In genomic region chrIV:5941236-5941976, ce11 we compare ENCODE assay signal across 8 worm cellular contexts.
TF ChIP-seq lines count a peak whose summit lies in the region.

Gene pfkb-1.2 (plus strand): TSS chrIV:5941926.

TF ChIP-seq in whole organism, L1 larva, 84 proteins besides CTCF, POLR2A, EP300 and RAD21:
- peak; percentile 17 for TF ChIP-seq rnt-1 (tag; optimal IDR thresholded peaks at IDR 0.05; lab: Kevin White, UChicago)
- TF ChIP-seq snu-23 (GFP tag; optimal IDR thresholded peaks at IDR 0.05; lab: Kevin White, UChicago), result peak; percentile 2
- no peak for TF ChIP-seq ceh-90 (tag; optimal IDR thresholded peaks at IDR 0.05; lab: Kevin White, UChicago)
- no peak for TF ChIP-seq efl-1 (optimal IDR thresholded peaks at IDR 0.05; lab: Kevin White, UChicago)
- TF ChIP-seq efl-1 (GFP tag; optimal IDR thresholded peaks at IDR 0.05 in 1 of 2; lab: Kevin White, UChicago), result peak in 1 of 2 experiments; percentile 19
- TF ChIP-seq lin-14 (GFP tag; optimal IDR thresholded peaks at IDR 0.05; lab: Kevin White, UChicago), result peak; percentile 46
- TF ChIP-seq lin-35 (GFP tag; optimal IDR thresholded peaks at IDR 0.05; lab: Kevin White, UChicago), result no peak
- TF ChIP-seq ceh-8 (GFP tag; optimal IDR thresholded peaks at IDR 0.05; lab: Kevin White, UChicago), result no peak
- peak; percentile 52 for TF ChIP-seq blmp-1 (tag; optimal IDR thresholded peaks at IDR 0.05; lab: Kevin White, UChicago)
- peak; percentile 38 for TF ChIP-seq nhr-85 (tag; lab: Kevin White, UChicago)
TF ChIP-seq in whole organism, L1 larva: peak in this region for 6.

TF ChIP-seq in whole organism, L2 larva, 48 proteins besides CTCF, POLR2A, EP300 and RAD21:
- TF ChIP-seq nhr-11 (tag; optimal IDR thresholded peaks at IDR 0.05; lab: Kevin White, UChicago) (no peak), nhr-23 (tag; optimal IDR thresholded peaks at IDR 0.05; lab: Kevin White, UChicago) (no peak), ceh-82 (tag; optimal IDR thresholded peaks at IDR 0.05; lab: Kevin White, UChicago) (no peak), lsy-2 (tag; optimal IDR thresholded peaks at IDR 0.05; lab: Kevin White, UChicago) (peak in 1 of 2 experiments; percentile 14), C34F6.9 (tag; optimal IDR thresholded peaks at IDR 0.05; lab: Kevin White, UChicago) (peak; percentile 30)

TF ChIP-seq in whole organism, L3 larva, 47 proteins besides CTCF, POLR2A, EP300 and RAD21 (continues in another document):
- TF ChIP-seq daf-12 (tag; optimal IDR thresholded peaks at IDR 0.05; lab: Kevin White, UChicago), result no peak
- peak; percentile 60 for TF ChIP-seq lin-39 (tag; optimal IDR thresholded peaks at IDR 0.05; lab: Kevin White, UChicago)
- no peak for TF ChIP-seq nhr-77 (tag; optimal IDR thresholded peaks at IDR 0.05; lab: Kevin White, UChicago)
- TF ChIP-seq eor-1 (tag; optimal IDR thresholded peaks at IDR 0.05; lab: Kevin White, UChicago), result no peak
- TF ChIP-seq snpc-4 (tag; optimal IDR thresholded peaks at IDR 0.05; lab: Kevin White, UChicago), result no peak
- TF ChIP-seq ceh-82 (tag; optimal IDR thresholded peaks at IDR 0.05; lab: Kevin White, UChicago), result no peak
- no peak for TF ChIP-seq nhr-12 (tag; optimal IDR thresholded peaks at IDR 0.05; lab: Kevin White, UChicago)
- no peak for TF ChIP-seq ceh-9 (tag; optimal IDR thresholded peaks at IDR 0.05; lab: Kevin White, UChicago)
- no peak for TF ChIP-seq nhr-43 (tag; optimal IDR thresholded peaks at IDR 0.05; lab: Kevin White, UChicago; ENCODE audit: poor library complexity, severe bottlenecking)
- TF ChIP-seq elt-1 (tag; optimal IDR thresholded peaks at IDR 0.05; lab: Kevin White, UChicago), result no peak
- TF ChIP-seq nhr-67 (tag; optimal IDR thresholded peaks at IDR 0.05; lab: Kevin White, UChicago), result no peak
- peak; percentile 32 for TF ChIP-seq egl-5 (tag; optimal IDR thresholded peaks at IDR 0.05; lab: Kevin White, UChicago)
- TF ChIP-seq nhr-237 (tag; optimal IDR thresholded peaks at IDR 0.05; lab: Kevin White, UChicago), result no peak

TF ChIP-seq in whole organism, L4 larva, 104 proteins besides CTCF, POLR2A, EP300 and RAD21:
- TF ChIP-seq daf-16 (GFP tag; optimal IDR thresholded peaks at IDR 0.05; lab: Kevin White, UChicago) (peak in 1 of 2 experiments; percentile 63), daf-16 (tag; optimal IDR thresholded peaks at IDR 0.05; lab: Kevin White, UChicago) (peak; percentile 73), set-16 (GFP tag; IDR thresholded peaks at IDR 0.05; lab: Robert Waterston, UW) (no peak), nhr-28 (tag; optimal IDR thresholded peaks at IDR 0.05; lab: Kevin White, UChicago) (peak; percentile 30), hlh-11 (tag; optimal IDR thresholded peaks at IDR 0.05; lab: Kevin White, UChicago) (peak; percentile 24), pha-4 (GFP tag; IDR thresholded peaks at IDR 0.05; lab: Robert Waterston, UW) (no peak), pha-4 (tag; optimal IDR thresholded peaks at IDR 0.05; lab: Kevin White, UChicago) (no peak), mep-1 (tag; optimal IDR thresholded peaks at IDR 0.05; lab: Kevin White, UChicago) (peak; percentile 17), rbr-2 (tag; optimal IDR thresholded peaks at IDR 0.05; lab: Kevin White, UChicago) (peak; percentile 55), dve-1 (tag; optimal IDR thresholded peaks at IDR 0.05; lab: Kevin White, UChicago; ENCODE audit: insufficient read depth) (peak; percentile 17), php-3 (GFP tag; IDR thresholded peaks at IDR 0.05; lab: Robert Waterston, UW) (no peak), ceh-28 (tag; optimal IDR thresholded peaks at IDR 0.05; lab: Kevin White, UChicago) (no peak)

TF ChIP-seq in whole organism, early embryonic, 17 proteins besides CTCF, POLR2A, EP300 and RAD21:
- TF ChIP-seq tbx-11 (GFP tag; IDR thresholded peaks at IDR 0.05; lab: Robert Waterston, UW) (no peak), tbx-37 (GFP tag; conservative IDR thresholded peaks at IDR 0.05; lab: Robert Waterston, UW) (no peak), aly-1 (tag; optimal IDR thresholded peaks at IDR 0.05; lab: Kevin White, UChicago) (peak; percentile 14)
TF ChIP-seq in whole organism, early embryonic: peak in this region for 1.

TF ChIP-seq in whole organism, late embryonic, 69 proteins besides CTCF, POLR2A, EP300 and RAD21:
- TF ChIP-seq unc-42 (tag; optimal IDR thresholded peaks at IDR 0.05; lab: Kevin White, UChicago) (peak; percentile 1), unc-55 (GFP tag; optimal IDR thresholded peaks at IDR 0.05; lab: Kevin White, UChicago) (no peak)

TF ChIP-seq in whole organism, mixed stage, embryonic, 35 proteins besides CTCF, POLR2A, EP300 and RAD21:
- peak; percentile 50 for TF ChIP-seq ces-1 (GFP tag; optimal IDR thresholded peaks at IDR 0.05; lab: Kevin White, UChicago)
- peak; percentile 18 for TF ChIP-seq nhr-2 (tag; optimal IDR thresholded peaks at IDR 0.05; lab: Kevin White, UChicago)
- TF ChIP-seq hlh-1 (tag; optimal IDR thresholded peaks at IDR 0.05; lab: Kevin White, UChicago), result no peak
TF ChIP-seq in whole organism, mixed stage, embryonic: peak in this region for 2.

TF ChIP-seq in whole organism, young adult, 124 proteins besides CTCF, POLR2A, EP300 and RAD21:
- TF ChIP-seq bed-1 (GFP tag; IDR thresholded peaks at IDR 0.05; lab: Robert Waterston, UW) (no peak), chd-7 (tag; optimal IDR thresholded peaks at IDR 0.05; lab: Kevin White, UChicago) (no peak), snpc-4 (GFP tag; optimal IDR thresholded peaks at IDR 0.05; lab: Kevin White, UChicago) (no peak), snpc-4 (tag; optimal IDR thresholded peaks at IDR 0.05; lab: Kevin White, UChicago) (peak in 1 of 4 experiments; percentile 18), F23B12.7 (tag; optimal IDR thresholded peaks at IDR 0.05; lab: Kevin White, UChicago; ENCODE audit: insufficient read depth) (no peak), hmg-1.2 (GFP tag; IDR thresholded peaks at IDR 0.05; lab: Robert Waterston, UW) (peak; percentile 76; the same call in 1 of the 2 replicates), lsl-1 (GFP tag; optimal IDR thresholded peaks at IDR 0.05; lab: Kevin White, UChicago) (no peak), ztf-25 (GFP tag; IDR thresholded peaks at IDR 0.05; lab: Robert Waterston, UW) (no peak)
TF ChIP-seq in whole organism, young adult: peak in this region for 2.
